Worm (Caenorhabditis elegans) whole organism, early embryonic: Measurements from ENCODE around the gene pas-1.

Experiments used
- B0310.2 ChIP-seq: sonication (generic microtip); optimal IDR thresholded peaks from 2 replicates; lab custom pipeline; 2016; ENCODE audit warnings: mild to moderate bottlenecking, missing genetic modification characterization, missing compliant biosample characterization
- F13C5.2 ChIP-seq: sonication (generic microtip); optimal IDR thresholded peaks from 2 replicates; lab custom pipeline; 2017; ENCODE audit warnings: mild to moderate bottlenecking, missing genetic modification characterization, inconsistent platforms, missing compliant biosample characterization
- aly-1 ChIP-seq: sonication (generic microtip); optimal IDR thresholded peaks from 2 replicates; lab custom pipeline; 2016; ENCODE audit warnings: missing genetic modification characterization, missing compliant biosample characterization
- ama-1 ChIP-seq: fragments of 150-350 bp; optimal IDR thresholded peaks from 2 replicates; lab custom pipeline; 2014
- ets-7 ChIP-seq: sonication (generic microtip); optimal IDR thresholded peaks from 2 replicates; lab custom pipeline; 2016; ENCODE audit warnings: missing genotype, missing genetic modification characterization, missing compliant biosample characterization
- hmbx-1 ChIP-seq: sonication (generic microtip); optimal IDR thresholded peaks from 2 replicates; lab custom pipeline; 2016; ENCODE audit warnings: mild to moderate bottlenecking, missing genetic modification characterization, missing compliant biosample characterization
- hnd-1 ChIP-seq: sonication (generic microtip); optimal IDR thresholded peaks from 2 replicates; lab custom pipeline; 2016; ENCODE audit warnings: missing genetic modification characterization, missing compliant biosample characterization
- pes-1 ChIP-seq: fragments of 200-800 bp; sonication (Bioruptor generic); IDR thresholded peaks from 2 replicates; pipeline ENCODE4 v1.3.6; 2022; ENCODE audit warnings: missing genetic modification reagents, missing genetic modification characterization, missing compliant biosample characterization
- tbx-37 ChIP-seq: fragments of 200-800 bp; sonication (Bioruptor generic); conservative IDR thresholded peaks from 2 replicates; pipeline ENCODE4 v1.3.6; 2022; ENCODE audit warnings: missing genetic modification reagents, missing genetic modification characterization, missing compliant biosample characterization
- tra-4 ChIP-seq: sonication (generic microtip); optimal IDR thresholded peaks from 2 replicates; lab custom pipeline; 2017; ENCODE audit warnings: missing genetic modification characterization, missing compliant biosample characterization

DNA sequence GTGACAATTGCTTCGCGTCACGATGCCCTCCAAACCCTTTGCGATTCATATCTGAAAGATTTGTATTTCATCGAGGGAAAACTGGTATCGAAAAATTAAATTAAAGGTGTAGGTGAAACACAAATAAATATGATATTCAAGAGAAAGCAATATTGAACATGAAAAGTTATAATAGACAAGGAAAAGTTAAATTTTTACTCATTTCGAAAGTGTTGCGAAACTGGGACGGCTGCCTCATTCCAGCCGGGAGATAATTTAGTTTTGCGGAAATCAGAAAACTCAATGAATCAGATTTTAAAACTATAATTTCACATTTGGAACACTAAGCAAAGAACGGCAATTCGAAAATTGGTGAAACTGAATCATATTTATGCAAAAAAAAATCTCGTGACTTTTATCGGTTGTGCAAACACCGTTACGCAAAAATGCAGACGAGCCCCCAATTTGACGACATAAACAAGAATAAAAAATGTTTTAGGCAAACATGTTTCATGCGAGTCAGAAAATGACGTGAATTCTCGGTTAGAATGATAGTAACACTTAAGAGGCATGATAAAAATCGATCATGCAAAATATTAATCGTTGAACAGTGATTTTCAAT is 7.4 kb downstream of the pas-1 start, which contains the start of the genes nxf-1 and C15H11.11:
- TF ChIP-seq B0310.2 (tag; lab: Kevin White, UChicago), result no peak
- no peak for TF ChIP-seq ama-1 (lab: Kevin White, UChicago)
- peak; percentile 52 for TF ChIP-seq F13C5.2 (tag; lab: Kevin White, UChicago)
- no peak for TF ChIP-seq hmbx-1 (tag; lab: Kevin White, UChicago)
- no peak for TF ChIP-seq aly-1 (tag; lab: Kevin White, UChicago)
- no peak for TF ChIP-seq tra-4 (tag; lab: Kevin White, UChicago)
- no peak for TF ChIP-seq pes-1 (GFP tag; lab: Robert Waterston, UW)
- no peak for TF ChIP-seq tbx-37 (GFP tag; lab: Robert Waterston, UW)
- no peak for TF ChIP-seq hnd-1 (tag; lab: Kevin White, UChicago)
- TF ChIP-seq ets-7 (tag; lab: Kevin White, UChicago), result no peak
